Fruit fly (Drosophila melanogaster): ENCODE results near the gene rg.
A peak's percentile ranks its signal among the peaks of the same experiment; 100 is the strongest.

rg gene

dm6 chrX:5075842-5076413 lies 9.6 kb upstream of the rg start (continued):
- no peak for TF ChIP-seq ss (GFP tag; optimal IDR thresholded peaks at IDR 0.05)
- TF ChIP-seq fkh (GFP tag; optimal IDR thresholded peaks at IDR 0.05) = no peak
- no peak for TF ChIP-seq Hr4 (GFP tag; optimal IDR thresholded peaks at IDR 0.05)
- TF ChIP-seq CG31627 (GFP tag; optimal IDR thresholded peaks at IDR 0.05) = peak; percentile 13
- no peak for TF ChIP-seq Hr39 (GFP tag; optimal IDR thresholded peaks at IDR 0.05)
- TF ChIP-seq vri (GFP tag; optimal IDR thresholded peaks at IDR 0.05) = no peak
- TF ChIP-seq CG10669 (GFP tag; optimal IDR thresholded peaks at IDR 0.05) = no peak
- no peak for TF ChIP-seq CG32006 (GFP tag; optimal IDR thresholded peaks at IDR 0.05)
- TF ChIP-seq Ets96B (tag; optimal IDR thresholded peaks at IDR 0.05) = no peak
- TF ChIP-seq CG6792 (GFP tag; optimal IDR thresholded peaks at IDR 0.05) = peak; percentile 9
- TF ChIP-seq fd85E (GFP tag; optimal IDR thresholded peaks at IDR 0.05) = no peak

- no peak for TF ChIP-seq net (GFP tag; optimal IDR thresholded peaks at IDR 0.05)
- TF ChIP-seq CG6854 (GFP tag; optimal IDR thresholded peaks at IDR 0.05) = no peak
- TF ChIP-seq dac (GFP tag; optimal IDR thresholded peaks at IDR 0.05) = no peak
- no peak for TF ChIP-seq Sox102F (GFP tag; optimal IDR thresholded peaks at IDR 0.05)
Observed at dm6 chrX:5080521-5080920, 5.0 kb upstream of the rg start.

dm6 chrX:5082354-5082818 lies 3.2 kb upstream of the rg start:
- TF ChIP-seq cyc (GFP tag; optimal IDR thresholded peaks at IDR 0.05) (no peak), Hr39 (GFP tag; optimal IDR thresholded peaks at IDR 0.05) (no peak), CG8319 (GFP tag; optimal IDR thresholded peaks at IDR 0.05) (peak; percentile 19), Ets21C (GFP tag; optimal IDR thresholded peaks at IDR 0.05) (no peak), ss (GFP tag; optimal IDR thresholded peaks at IDR 0.05) (peak; percentile 70 to 83), spab (GFP tag; optimal IDR thresholded peaks at IDR 0.05) (peak; percentile 67), CG10669 (GFP tag; optimal IDR thresholded peaks at IDR 0.05) (peak; percentile 52), dac (GFP tag; optimal IDR thresholded peaks at IDR 0.05) (peak; percentile 36), Hr38 (GFP tag; optimal IDR thresholded peaks at IDR 0.05) (no peak), CG6808 (GFP tag; optimal IDR thresholded peaks at IDR 0.05) (peak; percentile 90), esn (GFP tag; optimal IDR thresholded peaks at IDR 0.05) (no peak), Gug (GFP tag; IDR thresholded peaks at IDR 0.05) (0 out of 2 replicates have a peak, but pooled peaks have one; percentile 40), vri (GFP tag; optimal IDR thresholded peaks at IDR 0.05) (peak; percentile 34), CG11762 (GFP tag; optimal IDR thresholded peaks at IDR 0.05; ENCODE audit: insufficient read depth) (peak; percentile 54), Eip75B (GFP tag; optimal IDR thresholded peaks at IDR 0.05) (no peak), Lpt (GFP tag; optimal IDR thresholded peaks at IDR 0.05) (peak; percentile 72), salr (GFP tag; optimal IDR thresholded peaks at IDR 0.05) (peak in 1 of 2 experiments; percentile 78), CG15336 (GFP tag; IDR thresholded peaks at IDR 0.05) (peak; percentile 66; the same call in 1 of the 2 replicates), dsx (GFP tag; optimal IDR thresholded peaks at IDR 0.05; ENCODE audit: poor library complexity, severe bottlenecking) (peak; percentile 4), CG11902 (GFP tag; optimal IDR thresholded peaks at IDR 0.05) (no peak), net (GFP tag; optimal IDR thresholded peaks at IDR 0.05) (peak; percentile 63), acj6 (GFP tag; optimal IDR thresholded peaks at IDR 0.05) (no peak), CG6276 (GFP tag; optimal IDR thresholded peaks at IDR 0.05) (peak; percentile 87), eg (GFP tag; IDR thresholded peaks at IDR 0.05) (peak; percentile 74; the same call in 2 of the 3 replicates), Met (GFP tag; optimal IDR thresholded peaks at IDR 0.05) (no peak), CG9139 (GFP tag; optimal IDR thresholded peaks at IDR 0.05) (peak; percentile 72), lz (GFP tag; optimal IDR thresholded peaks at IDR 0.05) (no peak), CG34406 (GFP tag; optimal IDR thresholded peaks at IDR 0.05) (peak; percentile 46), CG6163 (GFP tag; IDR thresholded peaks at IDR 0.05) (peak; percentile 43; the same call in 1 of the 3 replicates), topi (GFP tag; optimal IDR thresholded peaks at IDR 0.05) (no peak), Sox15 (GFP tag; optimal IDR thresholded peaks at IDR 0.05) (no peak), OdsH (GFP tag; optimal IDR thresholded peaks at IDR 0.05) (peak; percentile 3), fd59A (GFP tag; optimal IDR thresholded peaks at IDR 0.05) (no peak), CG31627 (GFP tag; optimal IDR thresholded peaks at IDR 0.05) (no peak), CG11294 (GFP tag; IDR thresholded peaks at IDR 0.05) (0 out of 2 replicates have a peak, but pooled peaks have one; percentile 6), CG4318 (GFP tag; optimal IDR thresholded peaks at IDR 0.05) (no peak), CG8632 (GFP tag; optimal IDR thresholded peaks at IDR 0.05) (peak; percentile 37), Sox14 (GFP tag; optimal IDR thresholded peaks at IDR 0.05) (peak; percentile 1), fd85E (GFP tag; optimal IDR thresholded peaks at IDR 0.05) (no peak)
